Fruit fly (Drosophila melanogaster) whole organism, embryonic: Measurements from ENCODE around the gene CG13658.
A peak's percentile ranks its signal among the peaks of the same experiment; 100 is the strongest.

Experiments
- Bdp1 ChIP-seq: fragments of 200-800 bp; sonication (Bioruptor generic); optimal IDR thresholded peaks from 3 replicates; lab custom pipeline; 2016; ENCODE audit warnings: missing biosample characterization, missing genetic modification characterization
- CoRest ChIP-seq: fragments of 200-800 bp; sonication (Bioruptor generic); optimal IDR thresholded peaks from 3 replicates; lab custom pipeline; 2018; ENCODE audit warnings: missing biosample characterization, mild to moderate bottlenecking, missing genetic modification characterization, moderate library complexity
- bowl ChIP-seq: fragments of 200-800 bp; sonication (Bioruptor generic); IDR thresholded peaks from 2 replicates; pipeline ENCODE4 v1.3.6; 2022; ENCODE audit warnings: missing biosample characterization, missing genetic modification characterization
- mirr ChIP-seq: fragments of 200-800 bp; sonication (Bioruptor generic); optimal IDR thresholded peaks from 3 replicates; lab custom pipeline; 2018; ENCODE audit warnings: missing biosample characterization, mild to moderate bottlenecking, missing genetic modification characterization
- stc ChIP-seq: fragments of 200-800 bp; sonication (Bioruptor generic); IDR thresholded peaks from 2 replicates; pipeline ENCODE4 v1.3.6; 2022; ENCODE audit warnings: missing biosample characterization, missing genetic modification characterization
- trem ChIP-seq: fragments of 200-800 bp; optimal IDR thresholded peaks from 3 replicates; lab custom pipeline; 2019; ENCODE audit warnings: missing biosample characterization, mild to moderate bottlenecking, missing genetic modification characterization, moderate library complexity

- TF ChIP-seq CoRest (peak; percentile 64), trem (tag; lab: Kevin White, UChicago) (peak; percentile 71), mirr (GFP tag; lab: Kevin White, UChicago) (no peak), bowl (no peak), stc (GFP tag; lab: Robert Waterston, UW) (no peak), Bdp1 (no peak)
Measured at dm6 chr3R:25245052-25245813, 42.0 kb upstream of the CG13658 start, which contains the start of gene bam.
